Fruit fly (Drosophila melanogaster) whole organism, embryonic: ENCODE data around the gene RpL8.

Experiments used
- CG10321 ChIP-seq: fragments of 200-800 bp; sonication (Bioruptor generic); IDR thresholded peaks from 2 replicates; pipeline ENCODE4 v1.3.6; 2022; ENCODE audit warnings: missing biosample characterization, missing genetic modification characterization
- CG10654 ChIP-seq: fragments of 200-800 bp; sonication (Bioruptor generic); optimal IDR thresholded peaks from 2 replicates; lab custom pipeline; 2016; ENCODE audit warnings: missing biosample characterization, missing genetic modification characterization
- CG11398 ChIP-seq: fragments of 200-800 bp; sonication (Bioruptor generic); optimal IDR thresholded peaks from 2 replicates; lab custom pipeline; 2016; ENCODE audit warnings: missing biosample characterization, missing genetic modification characterization
- CG12659 ChIP-seq: fragments of 200-800 bp; sonication (Bioruptor generic); optimal IDR thresholded peaks from 3 replicates; lab custom pipeline; 2017; ENCODE audit warnings: mild to moderate bottlenecking, missing biosample characterization, missing genetic modification reagents, missing genetic modification characterization
- CG13624 ChIP-seq: fragments of 200-800 bp; sonication (Bioruptor generic); optimal IDR thresholded peaks from 2 replicates; lab custom pipeline; 2016; ENCODE audit warnings: missing biosample characterization, missing genetic modification characterization
- CG14965 ChIP-seq: fragments of 200-800 bp; sonication (Bioruptor generic); optimal IDR thresholded peaks from 2 replicates; lab custom pipeline; 2016; ENCODE audit warnings: missing biosample characterization, missing genetic modification characterization, borderline replicate concordance
- CG1529 ChIP-seq: fragments of 200-800 bp; sonication (Bioruptor generic); optimal IDR thresholded peaks from 3 replicates; lab custom pipeline; 2018; ENCODE audit warnings: missing biosample characterization, missing genetic modification characterization
- CG1603 ChIP-seq: fragments of 200-800 bp; sonication (Bioruptor generic); optimal IDR thresholded peaks from 2 replicates; lab custom pipeline; 2019; ENCODE audit warnings: missing biosample characterization, mild to moderate bottlenecking, missing genetic modification characterization, moderate library complexity
- CG17568 ChIP-seq: fragments of 200-800 bp; sonication (Bioruptor generic); optimal IDR thresholded peaks from 2 replicates; lab custom pipeline; 2018; ENCODE audit warnings: missing biosample characterization, mild to moderate bottlenecking, missing genetic modification characterization, moderate library complexity
- CG18262 ChIP-seq: fragments of 200-800 bp; optimal IDR thresholded peaks from 3 replicates; lab custom pipeline; 2019; ENCODE audit warnings: missing biosample characterization, mild to moderate bottlenecking, missing genetic modification characterization, moderate library complexity
- CG2875 ChIP-seq: fragments of 200-800 bp; sonication (Bioruptor generic); optimal IDR thresholded peaks from 2 replicates; lab custom pipeline; 2017; ENCODE audit warnings: missing biosample characterization, mild to moderate bottlenecking, missing genetic modification characterization, missing genetic modification reagents
- CG30403 ChIP-seq: fragments of 200-800 bp; sonication (Bioruptor generic); optimal IDR thresholded peaks from 3 replicates; lab custom pipeline; 2016; ENCODE audit warnings: missing biosample characterization, missing genetic modification characterization
- CG34422 ChIP-seq: fragments of 200-800 bp; sonication (Bioruptor generic); IDR thresholded peaks from 3 replicates; pipeline ENCODE4 v1.3.6; 2022; ENCODE audit warnings: missing biosample characterization, missing genetic modification characterization
- CG4617 ChIP-seq: fragments of 200-800 bp; sonication (Bioruptor generic); optimal IDR thresholded peaks from 3 replicates; lab custom pipeline; 2016; ENCODE audit warnings: missing biosample characterization, missing genetic modification characterization, borderline replicate concordance
- CG8944 ChIP-seq: fragments of 200-800 bp; sonication (Bioruptor generic); optimal IDR thresholded peaks from 3 replicates; lab custom pipeline; 2016; ENCODE audit warnings: missing biosample characterization, missing genetic modification characterization
- Fer2 ChIP-seq: fragments of 200-800 bp; sonication (Bioruptor generic); optimal IDR thresholded peaks from 2 replicates; lab custom pipeline; 2018; ENCODE audit warnings: missing biosample characterization, mild to moderate bottlenecking, missing genetic modification characterization, moderate library complexity
- GATAe ChIP-seq: fragments of 200-800 bp; sonication (Bioruptor generic); conservative IDR thresholded peaks from 2 replicates; pipeline ENCODE4 v1.3.6; 2022; ENCODE audit warnings: missing biosample characterization, missing genetic modification characterization
- Hmx ChIP-seq: fragments of 200-800 bp; sonication (Bioruptor generic); optimal IDR thresholded peaks from 2 replicates; lab custom pipeline; 2016; ENCODE audit warnings: missing biosample characterization, missing genetic modification characterization
- Jarid2 ChIP-seq: fragments of 200-800 bp; sonication (Bioruptor generic); optimal IDR thresholded peaks from 3 replicates; lab custom pipeline; 2017; ENCODE audit warnings: mild to moderate bottlenecking, missing biosample characterization, missing genetic modification reagents, missing genetic modification characterization
- Kr ChIP-seq: fragments of 200-800 bp; sonication (Bioruptor generic); optimal IDR thresholded peaks from 2 replicates; lab custom pipeline; 2017; ENCODE audit warnings: missing biosample characterization, mild to moderate bottlenecking, missing genetic modification characterization
- Poxn ChIP-seq: fragments of 200-800 bp; sonication (Bioruptor generic); IDR thresholded peaks from 2 replicates; pipeline ENCODE4 v1.3.6; 2022; ENCODE audit warnings: missing biosample characterization, missing genetic modification characterization
- Ptx1 ChIP-seq: fragments of 200-800 bp; sonication (Bioruptor generic); IDR thresholded peaks from 2 replicates; pipeline ENCODE4 v1.3.6; 2022; ENCODE audit warnings: missing biosample characterization, missing genetic modification characterization
- Ravus ChIP-seq: fragments of 200-800 bp; sonication (Bioruptor generic); IDR thresholded peaks from 2 replicates; pipeline ENCODE4 v1.3.6; 2022; ENCODE audit warnings: missing biosample characterization, missing genetic modification characterization
- Sin3A ChIP-seq: fragments of >200 bp; optimal IDR thresholded peaks from 2 replicates; lab custom pipeline; 2018
- Sry-β ChIP-seq: fragments of 200-800 bp; sonication (Bioruptor generic); optimal IDR thresholded peaks from 2 replicates; lab custom pipeline; 2018; ENCODE audit warnings: missing biosample characterization, mild to moderate bottlenecking, missing genetic modification characterization, moderate library complexity
- Stat92E ChIP-seq, 3 experiments: fragments of >200 bp in 2 of 3; fragments of 200-800 bp in 1 of 3; sonication (Bioruptor generic) in 1 of 3; optimal IDR thresholded peaks; 2 replicates each; lab custom pipeline; 2017 to 2019; ENCODE audit warnings: missing biosample characterization in 3 of 3, missing genetic modification characterization in 3 of 3, mild to moderate bottlenecking in 1 of 3, moderate library complexity in 1 of 3
- bigmax ChIP-seq: fragments of 200-800 bp; sonication (Bioruptor generic); optimal IDR thresholded peaks from 2 replicates; lab custom pipeline; 2018; ENCODE audit warnings: missing biosample characterization, mild to moderate bottlenecking, missing genetic modification characterization
- cato ChIP-seq: fragments of 200-800 bp; sonication (Bioruptor generic); optimal IDR thresholded peaks from 2 replicates; lab custom pipeline; 2016; ENCODE audit warnings: missing biosample characterization, missing genetic modification characterization, borderline replicate concordance
- caup ChIP-seq: fragments of 200-800 bp; sonication (Bioruptor generic); optimal IDR thresholded peaks from 3 replicates; lab custom pipeline; 2017; ENCODE audit warnings: missing biosample characterization, mild to moderate bottlenecking, missing genetic modification characterization, moderate library complexity; ENCODE audit not compliant: severe bottlenecking
- chif ChIP-seq, 2 experiments: fragments of 200-800 bp; sonication (Bioruptor generic); optimal IDR thresholded peaks; 3 replicates each; lab custom pipeline; 2016; ENCODE audit warnings: missing biosample characterization in 2 of 2, missing genetic modification characterization in 2 of 2
- chinmo ChIP-seq: fragments of 200-800 bp; sonication (Bioruptor generic); IDR thresholded peaks from 4 replicates; pipeline ENCODE4 v1.3.6; 2022; ENCODE audit warnings: missing biosample characterization, missing genetic modification characterization; ENCODE audit not compliant: partially characterized antibody
- cwo ChIP-seq: fragments of 200-800 bp; sonication (Bioruptor generic); optimal IDR thresholded peaks from 3 replicates; lab custom pipeline; 2017; ENCODE audit warnings: missing biosample characterization, missing genetic modification characterization, mild to moderate bottlenecking, moderate library complexity, missing genetic modification reagents
- dm ChIP-seq: fragments of 200-800 bp; sonication (Bioruptor generic); optimal IDR thresholded peaks from 3 replicates; lab custom pipeline; 2016; ENCODE audit warnings: missing biosample characterization, missing genetic modification characterization
- gce ChIP-seq: fragments of 200-800 bp; sonication (Bioruptor generic); IDR thresholded peaks from 3 replicates; pipeline ENCODE4 v1.3.6; 2022; ENCODE audit warnings: missing biosample characterization, missing genetic modification characterization
- hb ChIP-seq: fragments of 200-800 bp; sonication (Bioruptor generic); IDR thresholded peaks from 3 replicates; pipeline ENCODE4 v1.3.6; 2022; ENCODE audit warnings: missing biosample characterization, missing genetic modification characterization; ENCODE audit not compliant: partially characterized antibody
- ind ChIP-seq: fragments of 200-800 bp; sonication (Bioruptor generic); optimal IDR thresholded peaks from 3 replicates; lab custom pipeline; 2016; ENCODE audit warnings: missing biosample characterization, missing genetic modification characterization
- jing ChIP-seq: fragments of 200-800 bp; sonication (Bioruptor generic); optimal IDR thresholded peaks from 2 replicates; lab custom pipeline; 2018; ENCODE audit warnings: missing biosample characterization, mild to moderate bottlenecking, missing genetic modification characterization
- jumu ChIP-seq: fragments of 200-800 bp; sonication (Bioruptor generic); optimal IDR thresholded peaks from 3 replicates; lab custom pipeline; 2016; ENCODE audit warnings: missing biosample characterization, missing genetic modification characterization
- lab ChIP-seq: fragments of 200-800 bp; sonication (Bioruptor generic); optimal IDR thresholded peaks from 3 replicates; lab custom pipeline; 2017; ENCODE audit warnings: missing biosample characterization, missing genetic modification characterization, mild to moderate bottlenecking, moderate library complexity, missing genetic modification reagents
- org-1 ChIP-seq: fragments of 200-800 bp; sonication (Bioruptor generic); optimal IDR thresholded peaks from 2 replicates; lab custom pipeline; 2017; ENCODE audit warnings: missing biosample characterization, missing genetic modification characterization
- repo ChIP-seq: fragments of 200-800 bp; sonication (Bioruptor generic); optimal IDR thresholded peaks from 2 replicates; lab custom pipeline; 2016; ENCODE audit warnings: missing biosample characterization, missing genetic modification characterization
- rib ChIP-seq: fragments of 200-800 bp; sonication (Bioruptor generic); IDR thresholded peaks from 2 replicates; pipeline ENCODE4 v1.3.6; 2022; ENCODE audit warnings: missing biosample characterization, missing genetic modification characterization
- sens ChIP-seq: fragments of 200-800 bp; sonication (Bioruptor generic); peaks from one replicate; lab custom pipeline; 2016; ENCODE audit warnings: missing biosample characterization, missing genetic modification characterization
- sr ChIP-seq: fragments of 200-800 bp; sonication (Bioruptor generic); IDR thresholded peaks from 3 replicates; pipeline ENCODE4 v1.3.6; 2022; ENCODE audit warnings: missing biosample characterization, missing genetic modification characterization
- tap ChIP-seq: fragments of 200-800 bp; optimal IDR thresholded peaks from 3 replicates; lab custom pipeline; 2019; ENCODE audit warnings: missing biosample characterization, mild to moderate bottlenecking, missing genetic modification characterization, moderate library complexity
- tin ChIP-seq: fragments of 200-800 bp; sonication (Bioruptor generic); optimal IDR thresholded peaks from 3 replicates; lab custom pipeline; 2016; ENCODE audit warnings: missing biosample characterization, missing genetic modification characterization
- twi ChIP-seq: fragments of 200-800 bp; optimal IDR thresholded peaks from 2 replicates; lab custom pipeline; 2019; ENCODE audit warnings: missing biosample characterization, mild to moderate bottlenecking, missing genetic modification characterization, moderate library complexity
- unc-4 ChIP-seq: fragments of 200-800 bp; sonication (Bioruptor generic); IDR thresholded peaks from 2 replicates; pipeline ENCODE4 v1.3.6; 2022; ENCODE audit warnings: missing biosample characterization, missing genetic modification characterization; ENCODE audit not compliant: partially characterized antibody
- wdn ChIP-seq: fragments of 200-800 bp; sonication (Bioruptor generic); IDR thresholded peaks from 2 replicates; pipeline ENCODE4 v1.3.6; 2022; ENCODE audit warnings: missing biosample characterization, missing genetic modification characterization
- zen ChIP-seq: fragments of 200-800 bp; sonication (Bioruptor generic); optimal IDR thresholded peaks from 3 replicates; lab custom pipeline; 2018; ENCODE audit warnings: missing biosample characterization, mild to moderate bottlenecking, missing genetic modification characterization, moderate library complexity

RpL8 gene

dm6 chr3L:2554118-2554814 lies 33.0 kb upstream of the RpL8 start, which contains the start of gene Spn (continued):
- TF ChIP-seq unc-4 (GFP tag; lab: Robert Waterston, UW) (peak; percentile 95), ind (GFP tag; lab: Kevin White, UChicago) (no peak), Ravus (GFP tag; lab: Robert Waterston, UW) (no peak), Jarid2 (peak; percentile 81), repo (GFP tag; lab: Kevin White, UChicago) (no peak), gce (GFP tag; lab: Robert Waterston, UW) (no peak), CG17568 (GFP tag; lab: Kevin White, UChicago) (no peak), zen (tag; lab: Kevin White, UChicago) (peak; percentile 46), sr (no peak), Ptx1 (GFP tag; lab: Robert Waterston, UW) (no peak), jing (GFP tag; lab: Kevin White, UChicago) (no peak), Poxn (GFP tag; lab: Robert Waterston, UW) (no peak), lab (GFP tag; lab: Kevin White, UChicago) (no peak), cato (GFP tag; lab: Kevin White, UChicago) (no peak), caup (GFP tag; lab: Kevin White, UChicago) (peak; percentile 35), cwo (GFP tag; lab: Kevin White, UChicago) (no peak), chif (GFP tag; optimal IDR thresholded peaks at IDR 0.05; lab: Kevin White, UChicago) (no peak), CG12659 (peak; percentile 80), dm (no peak), Kr (GFP tag; lab: Kevin White, UChicago) (no peak), CG10321 (GFP tag; lab: Robert Waterston, UW) (no peak; the same call in 1 of the 2 replicates), rib (GFP tag; lab: Robert Waterston, UW) (peak; percentile 29; the same call in 1 of the 2 replicates), Hmx (GFP tag; lab: Kevin White, UChicago) (no peak), chinmo (GFP tag; lab: Robert Waterston, UW) (peak; percentile 99), CG18262 (tag; lab: Kevin White, UChicago) (no peak), CG8944 (GFP tag; lab: Kevin White, UChicago) (no peak), Stat92E (GFP tag; optimal IDR thresholded peaks at IDR 0.05; lab: Kevin White, UChicago) (peak in 1 of 3 experiments; percentile 81), twi (no peak), Sin3A (lab: Kevin White, UChicago) (peak; percentile 57), Fer2 (tag; lab: Kevin White, UChicago) (no peak), tap (tag; lab: Kevin White, UChicago) (no peak), CG10654 (GFP tag; lab: Kevin White, UChicago) (no peak), Sry-β (GFP tag; lab: Kevin White, UChicago) (peak; percentile 54), bigmax (GFP tag; lab: Kevin White, UChicago) (no peak), CG1603 (no peak), CG1529 (GFP tag; lab: Kevin White, UChicago) (no peak), CG34422 (GFP tag; lab: Robert Waterston, UW) (no peak), CG30403 (GFP tag; lab: Kevin White, UChicago) (peak; percentile 46), jumu (GFP tag; lab: Kevin White, UChicago) (no peak), hb (GFP tag; lab: Robert Waterston, UW) (peak; percentile 96), org-1 (GFP tag; lab: Kevin White, UChicago) (no peak), CG11398 (GFP tag; lab: Kevin White, UChicago) (no peak), CG4617 (GFP tag; lab: Kevin White, UChicago) (no peak), CG13624 (peak; percentile 41), GATAe (no peak), tin (no peak), wdn (GFP tag; lab: Robert Waterston, UW) (no peak), CG2875 (no peak), CG14965 (no peak), sens (GFP tag; lab: Kevin White, UChicago) (peak; percentile 90)
